Fruit fly (Drosophila melanogaster) whole organism, embryonic: Measurements from ENCODE around the gene CG13376.

ENCODE experiments used
- BEAF-32 ChIP-seq: fragments of 200-800 bp; sonication (Bioruptor generic); optimal IDR thresholded peaks from 3 replicates; lab custom pipeline; 2017; ENCODE audit warnings: missing biosample characterization, missing genetic modification characterization, mild to moderate bottlenecking, moderate library complexity, missing genetic modification reagents
- CG10654 ChIP-seq: fragments of 200-800 bp; sonication (Bioruptor generic); optimal IDR thresholded peaks from 2 replicates; lab custom pipeline; 2016; ENCODE audit warnings: missing biosample characterization, missing genetic modification characterization
- CG11398 ChIP-seq: fragments of 200-800 bp; sonication (Bioruptor generic); optimal IDR thresholded peaks from 2 replicates; lab custom pipeline; 2016; ENCODE audit warnings: missing biosample characterization, missing genetic modification characterization
- CG11456 ChIP-seq: fragments of 200-800 bp; sonication (Bioruptor generic); IDR thresholded peaks from 3 replicates; pipeline ENCODE4 v1.3.6; 2022; ENCODE audit warnings: missing biosample characterization, missing genetic modification characterization
- CG11504 ChIP-seq: fragments of 200-800 bp; sonication (Bioruptor generic); optimal IDR thresholded peaks from 3 replicates; lab custom pipeline; 2019; ENCODE audit warnings: missing biosample characterization, mild to moderate bottlenecking, missing genetic modification characterization, moderate library complexity
- CG13775 ChIP-seq: fragments of 200-800 bp; sonication (Bioruptor generic); optimal IDR thresholded peaks from 3 replicates; lab custom pipeline; 2017; ENCODE audit warnings: missing biosample characterization, mild to moderate bottlenecking, missing genetic modification characterization
- CG15073 ChIP-seq: fragments of 200-800 bp; sonication (Bioruptor generic); optimal IDR thresholded peaks from 2 replicates; lab custom pipeline; 2016; ENCODE audit warnings: missing biosample characterization, missing genetic modification characterization
- CG15269 ChIP-seq: fragments of 200-800 bp; sonication (Bioruptor generic); optimal IDR thresholded peaks from 2 replicates; lab custom pipeline; 2018; ENCODE audit warnings: missing biosample characterization, mild to moderate bottlenecking, missing genetic modification characterization, moderate library complexity
- CG15514 ChIP-seq: fragments of 200-800 bp; sonication (Bioruptor generic); optimal IDR thresholded peaks from 3 replicates; lab custom pipeline; 2017; ENCODE audit warnings: missing biosample characterization, missing genetic modification characterization, mild to moderate bottlenecking, moderate library complexity, missing genetic modification reagents
- CG16815 ChIP-seq: fragments of 200-800 bp; sonication (Bioruptor generic); optimal IDR thresholded peaks from 3 replicates; lab custom pipeline; 2017; ENCODE audit warnings: missing biosample characterization, mild to moderate bottlenecking, missing genetic modification characterization
- CG2712 ChIP-seq: fragments of 200-800 bp; optimal IDR thresholded peaks from 3 replicates; lab custom pipeline; 2019; ENCODE audit warnings: missing biosample characterization, mild to moderate bottlenecking, missing genetic modification characterization, moderate library complexity
- CG33213 ChIP-seq: fragments of 200-800 bp; sonication (Bioruptor generic); optimal IDR thresholded peaks from 3 replicates; lab custom pipeline; 2016; ENCODE audit warnings: missing biosample characterization, missing genetic modification characterization
- CG42726 ChIP-seq: fragments of 200-800 bp; sonication (Bioruptor generic); IDR thresholded peaks from 2 replicates; pipeline ENCODE4 v1.3.6; 2022; ENCODE audit warnings: missing biosample characterization, missing genetic modification characterization; ENCODE audit not compliant: partially characterized antibody
- CG6254 ChIP-seq: fragments of 200-800 bp; sonication (Bioruptor generic); optimal IDR thresholded peaks from 3 replicates; lab custom pipeline; 2017; ENCODE audit warnings: mild to moderate bottlenecking, missing biosample characterization, missing genetic modification reagents, missing genetic modification characterization
- CG6683 ChIP-seq: fragments of 200-800 bp; sonication (Bioruptor generic); optimal IDR thresholded peaks from 2 replicates; lab custom pipeline; 2017; ENCODE audit warnings: missing biosample characterization, mild to moderate bottlenecking, missing genetic modification characterization, missing genetic modification reagents
- CG6813 ChIP-seq: fragments of 200-800 bp; sonication (Bioruptor generic); optimal IDR thresholded peaks from 2 replicates; lab custom pipeline; 2017; ENCODE audit warnings: missing biosample characterization, missing genetic modification characterization, mild to moderate bottlenecking, moderate library complexity, missing genetic modification reagents
- CG8924 ChIP-seq: fragments of 200-800 bp; optimal IDR thresholded peaks from 3 replicates; lab custom pipeline; 2019; ENCODE audit warnings: missing biosample characterization, mild to moderate bottlenecking, missing genetic modification characterization, moderate library complexity
- D19B ChIP-seq: fragments of 200-800 bp; sonication (Bioruptor generic); optimal IDR thresholded peaks from 2 replicates; lab custom pipeline; 2017; ENCODE audit warnings: missing biosample characterization, mild to moderate bottlenecking, missing genetic modification characterization
- Dip3 ChIP-seq: fragments of 200-800 bp; sonication (Bioruptor generic); optimal IDR thresholded peaks from 3 replicates; lab custom pipeline; 2016; ENCODE audit warnings: missing biosample characterization, missing genetic modification characterization
- Lpt ChIP-seq: fragments of >200 bp; optimal IDR thresholded peaks from 2 replicates; lab custom pipeline; 2018; ENCODE audit warnings: missing biosample characterization, missing genetic modification characterization
- Max ChIP-seq: fragments of 200-800 bp; sonication (Bioruptor generic); optimal IDR thresholded peaks from 2 replicates; lab custom pipeline; 2016; ENCODE audit warnings: missing biosample characterization, mild to moderate bottlenecking, missing genetic modification characterization
- Mes4 ChIP-seq: fragments of 200-800 bp; sonication (Bioruptor generic); optimal IDR thresholded peaks from 2 replicates; lab custom pipeline; 2016; ENCODE audit warnings: missing biosample characterization, missing genetic modification characterization
- Myb ChIP-seq: fragments of 200-800 bp; sonication (Bioruptor generic); optimal IDR thresholded peaks from 2 replicates; lab custom pipeline; 2016; ENCODE audit warnings: missing biosample characterization, missing genetic modification characterization
- NK7.1 ChIP-seq: fragments of 200-800 bp; sonication (Bioruptor generic); optimal IDR thresholded peaks from 3 replicates; lab custom pipeline; 2016; ENCODE audit warnings: missing biosample characterization, missing genetic modification characterization
- Nf-YC ChIP-seq: fragments of 200-800 bp; optimal IDR thresholded peaks from 3 replicates; lab custom pipeline; 2019; ENCODE audit warnings: missing biosample characterization, mild to moderate bottlenecking, missing genetic modification characterization, moderate library complexity
- Oaz ChIP-seq: fragments of 200-800 bp; sonication (Bioruptor generic); IDR thresholded peaks from 2 replicates; pipeline ENCODE4 v1.3.6; 2022; ENCODE audit warnings: missing biosample characterization, missing genetic modification characterization
- Optix ChIP-seq: fragments of 200-800 bp; sonication (Bioruptor generic); IDR thresholded peaks from 3 replicates; pipeline ENCODE4 v1.3.6; 2022; ENCODE audit warnings: missing biosample characterization, missing genetic modification characterization
- ara ChIP-seq: fragments of 200-800 bp; sonication (Bioruptor generic); IDR thresholded peaks from 2 replicates; pipeline ENCODE4 v1.3.6; 2022; ENCODE audit warnings: missing biosample characterization, missing genetic modification characterization
- cato ChIP-seq: fragments of 200-800 bp; sonication (Bioruptor generic); optimal IDR thresholded peaks from 2 replicates; lab custom pipeline; 2016; ENCODE audit warnings: missing biosample characterization, missing genetic modification characterization, borderline replicate concordance
- fd64A ChIP-seq: fragments of 200-800 bp; sonication (Bioruptor generic); optimal IDR thresholded peaks from 3 replicates; lab custom pipeline; 2018; ENCODE audit warnings: missing biosample characterization, mild to moderate bottlenecking, missing genetic modification characterization
- fru ChIP-seq: fragments of >200 bp; optimal IDR thresholded peaks from 2 replicates; lab custom pipeline; 2017
- grau ChIP-seq: fragments of 200-800 bp; optimal IDR thresholded peaks from 3 replicates; lab custom pipeline; 2019; ENCODE audit warnings: missing biosample characterization, mild to moderate bottlenecking, missing genetic modification characterization, moderate library complexity
- gro ChIP-seq: fragments of 200-800 bp; sonication (Bioruptor generic); optimal IDR thresholded peaks from 2 replicates; lab custom pipeline; 2016; ENCODE audit warnings: missing biosample characterization, missing genetic modification characterization
- gsb-n ChIP-seq: fragments of 200-800 bp; sonication (Bioruptor generic); optimal IDR thresholded peaks from 3 replicates; lab custom pipeline; 2018; ENCODE audit warnings: missing biosample characterization, mild to moderate bottlenecking, missing genetic modification characterization
- h ChIP-seq: fragments of >200 bp; optimal IDR thresholded peaks from 2 replicates; lab custom pipeline; 2017
- hb ChIP-seq: fragments of 200-800 bp; sonication (Bioruptor generic); IDR thresholded peaks from 3 replicates; pipeline ENCODE4 v1.3.6; 2022; ENCODE audit warnings: missing biosample characterization, missing genetic modification characterization; ENCODE audit not compliant: partially characterized antibody
- her ChIP-seq: fragments of 200-800 bp; sonication (Bioruptor generic); optimal IDR thresholded peaks from 2 replicates; lab custom pipeline; 2016; ENCODE audit warnings: missing biosample characterization, missing genetic modification characterization
- hkb ChIP-seq, 2 experiments: fragments of 200-800 bp in 1 of 2; fragments of >200 bp in 1 of 2; sonication (Bioruptor generic) in 1 of 2; IDR thresholded peaks in 1 of 2; optimal IDR thresholded peaks in 1 of 2; 2 replicates each; pipeline versions ENCODE4 v1.3.6 to Lab custom; 2017 to 2022; ENCODE audit warnings: missing biosample characterization in 1 of 2, missing genetic modification characterization in 1 of 2
- kay ChIP-seq: fragments of 200-800 bp; sonication (Bioruptor generic); optimal IDR thresholded peaks from 2 replicates; lab custom pipeline; 2016; ENCODE audit warnings: missing biosample characterization, missing genetic modification characterization
- otp ChIP-seq: fragments of 200-800 bp; sonication (Bioruptor generic); IDR thresholded peaks from 3 replicates; pipeline ENCODE4, ENCODE4 v1.3.6; 2022; ENCODE audit warnings: missing biosample characterization, missing genetic modification characterization
- pan ChIP-seq, 4 experiments: fragments of >200 bp in 3 of 4; fragments of 200-800 bp in 1 of 4; sonication (Bioruptor generic) in 1 of 4; optimal IDR thresholded peaks in 3 of 4; IDR thresholded peaks in 1 of 4; 2 replicates each; pipeline versions ENCODE4 v1.3.6 to Lab custom; 2017 to 2022; ENCODE audit warnings: missing biosample characterization in 2 of 4, missing genetic modification characterization in 2 of 4, mixed read lengths in 1 of 4
- pnt ChIP-seq: fragments of 200-800 bp; sonication (Bioruptor generic); optimal IDR thresholded peaks from 3 replicates; lab custom pipeline; 2016; ENCODE audit warnings: missing biosample characterization, missing genetic modification characterization
- schlank ChIP-seq: fragments of 200-800 bp; sonication (Bioruptor generic); optimal IDR thresholded peaks from 2 replicates; lab custom pipeline; 2018; ENCODE audit warnings: missing biosample characterization, mild to moderate bottlenecking, missing genetic modification characterization
- shn ChIP-seq: fragments of 200-800 bp; sonication (Bioruptor generic); optimal IDR thresholded peaks from 3 replicates; lab custom pipeline; 2016; ENCODE audit warnings: missing biosample characterization, missing genetic modification characterization
- sisA ChIP-seq: fragments of 200-800 bp; sonication (Bioruptor generic); IDR thresholded peaks from 2 replicates; pipeline ENCODE4 v1.3.6; 2022; ENCODE audit warnings: missing biosample characterization, missing genetic modification characterization
- sna ChIP-seq: fragments of 200-800 bp; sonication (Bioruptor generic); IDR thresholded peaks from 2 replicates; pipeline ENCODE4 v1.3.6; 2022; ENCODE audit warnings: missing biosample characterization, missing genetic modification characterization; ENCODE audit not compliant: partially characterized antibody
- sob ChIP-seq: fragments of 200-800 bp; sonication (Bioruptor generic); IDR thresholded peaks from 2 replicates; pipeline ENCODE4 v1.3.6; 2022; ENCODE audit warnings: missing biosample characterization, missing genetic modification characterization
- sqz ChIP-seq: fragments of 200-800 bp; sonication (Bioruptor generic); optimal IDR thresholded peaks from 3 replicates; lab custom pipeline; 2018; ENCODE audit warnings: missing biosample characterization, mild to moderate bottlenecking, missing genetic modification characterization
- unpg ChIP-seq: fragments of 200-800 bp; sonication (Bioruptor generic); optimal IDR thresholded peaks from 3 replicates; lab custom pipeline; 2018; ENCODE audit warnings: missing biosample characterization, mild to moderate bottlenecking, missing genetic modification characterization, moderate library complexity
- z ChIP-seq: fragments of 200-800 bp; sonication (Bioruptor generic); IDR thresholded peaks from 3 replicates; pipeline ENCODE4 v1.3.6; 2022; ENCODE audit warnings: missing biosample characterization, missing genetic modification characterization

CG13376 gene

DNA sequence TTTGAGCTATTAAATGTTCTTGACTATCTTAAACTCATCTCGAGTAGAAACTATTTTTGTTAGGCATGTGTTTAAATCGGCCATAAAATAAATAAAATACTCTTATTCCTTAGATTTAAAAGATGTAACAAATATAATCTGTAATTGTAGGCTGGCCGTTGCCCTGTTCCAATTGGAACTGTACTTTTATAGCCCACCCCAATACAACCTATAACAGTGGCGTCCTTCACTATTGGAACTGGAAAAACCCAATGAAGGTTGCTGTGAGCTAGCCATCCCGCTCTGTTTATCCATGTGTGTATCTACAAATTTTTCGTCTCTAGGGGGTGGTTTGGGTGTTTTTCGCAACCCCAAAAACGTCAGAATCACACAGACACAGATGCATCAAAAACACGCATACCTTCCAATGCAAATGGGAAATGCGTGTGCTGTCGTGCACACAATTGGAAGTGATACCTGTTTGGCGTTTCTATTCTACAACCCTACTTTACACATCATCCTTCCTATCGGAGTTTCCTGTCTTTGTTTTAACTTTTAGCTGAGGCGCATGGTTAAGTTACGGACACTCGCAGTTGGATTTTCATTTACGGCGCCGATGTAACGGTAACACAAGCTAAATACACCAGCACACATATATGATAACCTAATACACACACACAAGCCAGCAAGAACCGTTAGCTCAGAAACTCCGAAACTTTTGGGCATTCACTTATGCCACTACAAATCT, 11.7 kb upstream of the CG13376 start (continued):
- TF ChIP-seq pan (optimal IDR thresholded peaks at IDR 0.05; lab: Kevin White, UChicago) = no peak
- no peak for TF ChIP-seq pan (GFP tag; optimal IDR thresholded peaks at IDR 0.05 in 1 of 2, IDR thresholded peaks at IDR 0.05 in 1 of 2)
- no peak for TF ChIP-seq h (lab: Kevin White, UChicago)
- no peak for TF ChIP-seq unpg
- no peak for TF ChIP-seq Mes4 (GFP tag; lab: Kevin White, UChicago)
- no peak for TF ChIP-seq sob (GFP tag; lab: Robert Waterston, UW)
- TF ChIP-seq CG16815 (GFP tag; lab: Kevin White, UChicago) = no peak
- no peak for TF ChIP-seq otp (GFP tag; lab: Robert Waterston, UW)
- TF ChIP-seq BEAF-32 = no peak
- no peak for TF ChIP-seq fd64A (GFP tag; lab: Kevin White, UChicago)
- TF ChIP-seq Lpt (GFP tag; lab: Kevin White, UChicago) = no peak
- no peak for TF ChIP-seq z (GFP tag; lab: Robert Waterston, UW)
- TF ChIP-seq fru (lab: Kevin White, UChicago) = no peak
- TF ChIP-seq gsb-n (tag; lab: Kevin White, UChicago) = no peak
- TF ChIP-seq sna (GFP tag; lab: Robert Waterston, UW) = no peak
- TF ChIP-seq Oaz (GFP tag; lab: Robert Waterston, UW) = no peak
- peak; percentile 2 for TF ChIP-seq Dip3
- no peak for TF ChIP-seq kay (GFP tag; lab: Kevin White, UChicago)
- peak; percentile 47 for TF ChIP-seq Nf-YC
- no peak for TF ChIP-seq CG11456
- TF ChIP-seq her (GFP tag; lab: Kevin White, UChicago) = no peak
- no peak for TF ChIP-seq CG6683 (GFP tag; lab: Kevin White, UChicago)
- no peak for TF ChIP-seq CG11398 (GFP tag; lab: Kevin White, UChicago)
- no peak for TF ChIP-seq CG42726 (GFP tag; lab: Robert Waterston, UW)
- TF ChIP-seq sisA (GFP tag; lab: Robert Waterston, UW) = no peak
- no peak for TF ChIP-seq D19B (GFP tag; lab: Kevin White, UChicago)
- no peak for TF ChIP-seq Myb (GFP tag; lab: Kevin White, UChicago)
- no peak for TF ChIP-seq NK7.1 (GFP tag; lab: Kevin White, UChicago)
- TF ChIP-seq grau (tag; lab: Kevin White, UChicago) = peak; percentile 48
- TF ChIP-seq CG13775 = no peak
- TF ChIP-seq ara (GFP tag; lab: Robert Waterston, UW) = no peak
- TF ChIP-seq gro (GFP tag; lab: Kevin White, UChicago) = no peak
- no peak for TF ChIP-seq CG2712
- no peak for TF ChIP-seq sqz
- no peak for TF ChIP-seq hb (GFP tag; lab: Robert Waterston, UW)
- TF ChIP-seq shn (GFP tag; lab: Kevin White, UChicago) = no peak
- TF ChIP-seq pnt (GFP tag; lab: Kevin White, UChicago) = no peak
- no peak for TF ChIP-seq CG6254 (GFP tag; lab: Kevin White, UChicago)
- TF ChIP-seq Optix (GFP tag; lab: Robert Waterston, UW) = no peak
- TF ChIP-seq CG15073 = peak; percentile 98
- no peak for TF ChIP-seq CG33213 (GFP tag; lab: Kevin White, UChicago)
- TF ChIP-seq CG6813 (GFP tag; lab: Kevin White, UChicago) = no peak
- TF ChIP-seq cato (GFP tag; lab: Kevin White, UChicago) = no peak
- peak; percentile 23 for TF ChIP-seq CG15269
- TF ChIP-seq CG10654 (GFP tag; lab: Kevin White, UChicago) = no peak
- TF ChIP-seq Max = no peak
- no peak for TF ChIP-seq CG15514 (GFP tag; lab: Kevin White, UChicago)
- TF ChIP-seq CG8924 (tag; lab: Kevin White, UChicago) = peak; percentile 29
- TF ChIP-seq hkb (optimal IDR thresholded peaks at IDR 0.05; lab: Kevin White, UChicago) = no peak
- TF ChIP-seq hkb (GFP tag; IDR thresholded peaks at IDR 0.05; lab: Robert Waterston, UW) = no peak
- peak; percentile 11 for TF ChIP-seq CG11504 (tag; lab: Kevin White, UChicago)
- no peak for TF ChIP-seq schlank (tag; lab: Kevin White, UChicago)
